Worm (Caenorhabditis elegans) whole organism, L4 larva: ENCODE data around the gene D1086.12.

Experiments
- D1046.2 ChIP-seq: fragments of 200-800 bp; sonication (Bioruptor generic); IDR thresholded peaks from 2 replicates; pipeline ENCODE4 v1.3.6; 2022; ENCODE audit warnings: missing genetic modification characterization, missing compliant biosample characterization
- F10B5.3 ChIP-seq: sonication (generic microtip); optimal IDR thresholded peaks from 2 replicates; lab custom pipeline; 2016; ENCODE audit warnings: mild to moderate bottlenecking, missing genetic modification characterization, missing compliant biosample characterization
- F26F4.8 ChIP-seq: fragments of 200-800 bp; sonication (Bioruptor generic); conservative IDR thresholded peaks from 2 replicates; pipeline ENCODE4 v1.3.6; 2022; ENCODE audit warnings: missing genetic modification characterization, missing compliant biosample characterization
- F44E2.7 ChIP-seq: fragments of 200-800 bp; sonication (Bioruptor generic); IDR thresholded peaks from 2 replicates; pipeline ENCODE4 v2.1.2; 2022; ENCODE audit warnings: missing genetic modification characterization, missing compliant biosample characterization
- Y48G9A.11 ChIP-seq: fragments of 200-800 bp; sonication (Bioruptor generic); IDR thresholded peaks from 2 replicates; pipeline ENCODE4 v1.3.6; 2022; ENCODE audit warnings: missing genetic modification reagents, missing genetic modification characterization, missing compliant biosample characterization
- Y5F2A.4 ChIP-seq: fragments of 200-800 bp; sonication (Bioruptor generic); optimal IDR thresholded peaks from 2 replicates; lab custom pipeline; 2018; ENCODE audit warnings: mild to moderate bottlenecking, missing genetic modification characterization, missing compliant biosample characterization
- ZK337.2 ChIP-seq: fragments of 200-800 bp; sonication (Bioruptor generic); IDR thresholded peaks from 2 replicates; pipeline ENCODE4 v1.3.6; 2022; ENCODE audit warnings: missing genetic modification reagents, missing genetic modification characterization, missing compliant biosample characterization
- ama-1 ChIP-seq: fragments of 150-350 bp; optimal IDR thresholded peaks from 2 replicates; lab custom pipeline; 2014; ENCODE audit warnings: inconsistent platforms, mixed read lengths
- arid-1 ChIP-seq: fragments of 200-800 bp; sonication (Bioruptor generic); conservative IDR thresholded peaks from 2 replicates; pipeline ENCODE4 v1.3.6; 2022; ENCODE audit warnings: missing genetic modification reagents, missing genetic modification characterization, missing compliant biosample characterization
- attf-4 ChIP-seq: sonication (generic microtip); optimal IDR thresholded peaks from 3 replicates; lab custom pipeline; 2017; ENCODE audit warnings: missing biosample characterization, missing genetic modification characterization
- ceh-20 ChIP-seq: fragments of 200-800 bp; sonication (Bioruptor generic); IDR thresholded peaks from 2 replicates; pipeline ENCODE4 v1.3.6; 2022; ENCODE audit warnings: missing genetic modification reagents, missing genetic modification characterization, missing compliant biosample characterization
- ceh-82 ChIP-seq: sonication (generic microtip); optimal IDR thresholded peaks from 2 replicates; lab custom pipeline; 2017; ENCODE audit warnings: missing biosample characterization, missing genetic modification characterization
- ces-1 ChIP-seq: fragments of 150-350 bp; sonication (generic microtip); optimal IDR thresholded peaks from 4 replicates; lab custom pipeline; 2014; ENCODE audit warnings: missing biosample characterization, missing genetic modification reagents, missing genetic modification characterization
- ctbp-1 ChIP-seq: fragments of 200-800 bp; sonication (Bioruptor generic); IDR thresholded peaks from 2 replicates; pipeline ENCODE4 v1.3.6; 2022; ENCODE audit warnings: missing genetic modification reagents, missing genetic modification characterization, missing compliant biosample characterization
- daf-19 ChIP-seq: fragments of 200-800 bp; sonication (Bioruptor generic); conservative IDR thresholded peaks from 2 replicates; pipeline ENCODE4 v1.3.6; 2022; ENCODE audit warnings: missing genetic modification characterization, missing compliant biosample characterization
- dpl-1 ChIP-seq: fragments of 150-350 bp; optimal IDR thresholded peaks from 2 replicates; lab custom pipeline; 2014; ENCODE audit warnings: missing biosample characterization, missing genetic modification reagents, missing genetic modification characterization
- fkh-10 ChIP-seq: fragments of 150-350 bp; optimal IDR thresholded peaks from 2 replicates; lab custom pipeline; 2014; ENCODE audit warnings: missing biosample characterization, missing genetic modification reagents, missing genetic modification characterization
- gei-8 ChIP-seq: fragments of 200-800 bp; sonication (Bioruptor generic); optimal IDR thresholded peaks from 2 replicates; lab custom pipeline; 2018; ENCODE audit warnings: mild to moderate bottlenecking, missing genetic modification characterization, missing compliant biosample characterization
- hif-1 ChIP-seq, 2 experiments: sonication (generic microtip); optimal IDR thresholded peaks; 2 replicates each; lab custom pipeline; 2016 to 2017; ENCODE audit warnings: missing compliant biosample characterization in 2 of 2, missing genetic modification characterization in 2 of 2, missing genetic modification reagents in 2 of 2, missing genotype in 2 of 2, mild to moderate bottlenecking in 1 of 2
- hlh-30 ChIP-seq: sonication (generic microtip); optimal IDR thresholded peaks from 2 replicates; lab custom pipeline; 2017; ENCODE audit warnings: antibody characterized with exemption, mild to moderate bottlenecking, missing genetic modification characterization, missing compliant biosample characterization; ENCODE audit not compliant: insufficient read depth
- hmg-1.1 ChIP-seq: fragments of 200-800 bp; sonication (Bioruptor generic); IDR thresholded peaks from 2 replicates; pipeline ENCODE4 v1.3.6; 2022; ENCODE audit warnings: missing genetic modification reagents, missing genetic modification characterization, missing compliant biosample characterization
- jun-1 ChIP-seq: fragments of 150-350 bp; optimal IDR thresholded peaks from 2 replicates; lab custom pipeline; 2014; ENCODE audit warnings: missing biosample characterization, missing genetic modification reagents, missing genetic modification characterization
- lin-13 ChIP-seq: fragments of 150-350 bp; optimal IDR thresholded peaks from 2 replicates; lab custom pipeline; 2014; ENCODE audit warnings: missing biosample characterization, missing genetic modification reagents, missing genetic modification characterization
- lin-15B ChIP-seq: fragments of 150-350 bp; sonication (generic microtip); optimal IDR thresholded peaks from 3 replicates; lab custom pipeline; 2014; ENCODE audit warnings: missing biosample characterization, missing genetic modification characterization
- lin-39 ChIP-seq: fragments of 150-350 bp; optimal IDR thresholded peaks from 2 replicates; lab custom pipeline; 2014; ENCODE audit warnings: missing biosample characterization, missing genetic modification reagents, missing genetic modification characterization
- lir-3 ChIP-seq: sonication (generic microtip); optimal IDR thresholded peaks from 2 replicates; lab custom pipeline; 2016; ENCODE audit warnings: mild to moderate bottlenecking, missing genetic modification characterization, missing compliant biosample characterization
- lsy-2 ChIP-seq, 2 experiments: fragments of 150-350 bp in 1 of 2; sonication (generic microtip) in 1 of 2; optimal IDR thresholded peaks; 2 replicates each; lab custom pipeline; 2014 to 2017; ENCODE audit warnings: missing biosample characterization in 2 of 2, missing genetic modification characterization in 2 of 2
- madf-5 ChIP-seq, 2 experiments: fragments of 200-800 bp; sonication (Bioruptor generic); IDR thresholded peaks; 2 replicates each; pipeline ENCODE4 v1.3.6; 2022; ENCODE audit warnings: missing compliant biosample characterization in 2 of 2, missing genetic modification characterization in 2 of 2
- mdt-29 ChIP-seq: fragments of 200-800 bp; sonication (Bioruptor generic); IDR thresholded peaks from 2 replicates; pipeline ENCODE4 v1.3.6; 2022; ENCODE audit warnings: missing genetic modification reagents, missing genetic modification characterization, missing compliant biosample characterization
- mep-1 ChIP-seq: fragments of 150-350 bp; sonication (generic microtip); optimal IDR thresholded peaks from 3 replicates; lab custom pipeline; 2014; ENCODE audit warnings: missing biosample characterization, missing genetic modification characterization
- nhr-25 ChIP-seq: sonication (generic microtip); optimal IDR thresholded peaks from 2 replicates; lab custom pipeline; 2017; ENCODE audit warnings: missing genetic modification characterization, mild to moderate bottlenecking, missing compliant biosample characterization, antibody characterized with exemption, moderate library complexity, borderline replicate concordance; ENCODE audit not compliant: insufficient read depth
- nhr-48 ChIP-seq: sonication (generic microtip); optimal IDR thresholded peaks from 2 replicates; lab custom pipeline; 2016; ENCODE audit warnings: mild to moderate bottlenecking, missing genetic modification characterization, missing compliant biosample characterization
- nhr-6 ChIP-seq: fragments of 150-350 bp; optimal IDR thresholded peaks from 2 replicates; lab custom pipeline; 2014; ENCODE audit warnings: missing biosample characterization, missing genetic modification characterization
- nhr-77 ChIP-seq: fragments of 150-350 bp; optimal IDR thresholded peaks from 2 replicates; lab custom pipeline; 2014; ENCODE audit warnings: missing biosample characterization, missing genetic modification characterization
- php-3 ChIP-seq: fragments of 200-800 bp; sonication (Bioruptor generic); IDR thresholded peaks from 2 replicates; pipeline ENCODE4 v1.3.6; 2022; ENCODE audit warnings: missing genetic modification reagents, missing genetic modification characterization, missing compliant biosample characterization
- pqm-1 ChIP-seq: sonication (generic microtip); optimal IDR thresholded peaks from 2 replicates; lab custom pipeline; 2017; ENCODE audit warnings: missing biosample characterization, missing genetic modification characterization
- rbr-2 ChIP-seq: sonication (generic microtip); optimal IDR thresholded peaks from 2 replicates; lab custom pipeline; 2016; ENCODE audit warnings: missing genotype, missing genetic modification characterization, missing compliant biosample characterization
- set-16 ChIP-seq: fragments of 200-800 bp; sonication (Bioruptor generic); IDR thresholded peaks from 2 replicates; pipeline ENCODE4 v1.3.6; 2022; ENCODE audit warnings: missing genetic modification reagents, missing genetic modification characterization, missing compliant biosample characterization
- snpc-1.2 ChIP-seq: fragments of 200-800 bp; sonication (Bioruptor generic); IDR thresholded peaks from 2 replicates; pipeline ENCODE4 v1.3.6; 2022; ENCODE audit warnings: missing genetic modification reagents, missing genetic modification characterization, missing compliant biosample characterization
- spr-1 ChIP-seq: sonication (generic microtip); optimal IDR thresholded peaks from 2 replicates; lab custom pipeline; 2016; ENCODE audit warnings: mild to moderate bottlenecking, missing genetic modification characterization, missing compliant biosample characterization
- spr-3 ChIP-seq: fragments of 200-800 bp; sonication (Bioruptor generic); optimal IDR thresholded peaks from 2 replicates; lab custom pipeline; 2018; ENCODE audit warnings: mild to moderate bottlenecking, missing genetic modification characterization, missing compliant biosample characterization
- tag-97 ChIP-seq: fragments of 200-800 bp; sonication (Bioruptor generic); IDR thresholded peaks from 2 replicates; pipeline ENCODE4 v1.3.6; 2022; ENCODE audit warnings: missing genetic modification characterization, missing compliant biosample characterization
- unc-130 ChIP-seq: sonication (generic microtip); optimal IDR thresholded peaks from 2 replicates; lab custom pipeline; 2016; ENCODE audit warnings: missing genetic modification reagents, missing genetic modification characterization, missing compliant biosample characterization
- unc-39 ChIP-seq: sonication (generic microtip); optimal IDR thresholded peaks from 2 replicates; lab custom pipeline; 2017; ENCODE audit warnings: missing biosample characterization, missing genetic modification characterization
- unc-62 ChIP-seq, 3 experiments: fragments of 150-350 bp in 1 of 3; sonication (generic microtip); optimal IDR thresholded peaks in 2 of 3; peaks in 1 of 3; 1 replicate in 1 of 3; 2 replicates in 2 of 3; lab custom pipeline; 2014 to 2017; ENCODE audit warnings: missing biosample characterization in 3 of 3, missing genetic modification characterization in 3 of 3, missing genetic modification reagents in 3 of 3, missing genotype in 1 of 3
- zip-2 ChIP-seq: fragments of 150-350 bp; optimal IDR thresholded peaks from 2 replicates; lab custom pipeline; 2014; ENCODE audit warnings: missing biosample characterization, missing genetic modification characterization

D1086.12 gene

ce11 chrV:14140733-14141132 is 39.7 kb downstream of the D1086.12 start:
- TF ChIP-seq madf-5 (GFP tag; IDR thresholded peaks at IDR 0.05; lab: Robert Waterston, UW) (no peak), nhr-77 (tag; lab: Kevin White, UChicago) (no peak), ces-1 (GFP tag; lab: Kevin White, UChicago) (peak; percentile 96), fkh-10 (peak; percentile 82), lsy-2 (tag; optimal IDR thresholded peaks at IDR 0.05; lab: Kevin White, UChicago) (peak in 1 of 2 experiments; percentile 4), ctbp-1 (0 out of 2 replicates have a peak, but pooled peaks have one; percentile 8)

ce11 chrV:14141846-14142245 is 40.9 kb downstream of the D1086.12 start:
- TF ChIP-seq unc-62 (GFP tag; optimal IDR thresholded peaks at IDR 0.05 in 1 of 2; lab: Kevin White, UChicago), result peak in 1 of 2 experiments; percentile 92
- no peak for TF ChIP-seq unc-62 (tag; optimal IDR thresholded peaks at IDR 0.05; lab: Kevin White, UChicago)
- TF ChIP-seq mdt-29, result no peak
- TF ChIP-seq ZK337.2 (GFP tag; lab: Robert Waterston, UW), result no peak
- TF ChIP-seq snpc-1.2, result no peak
- TF ChIP-seq rbr-2 (tag; lab: Kevin White, UChicago), result no peak
- TF ChIP-seq hlh-30, result no peak

ce11 chrV:14143634-14144033 is 42.6 kb downstream of the D1086.12 start:
- no peak for TF ChIP-seq attf-4 (tag; lab: Kevin White, UChicago)
- no peak for TF ChIP-seq zip-2 (tag; lab: Kevin White, UChicago)
- no peak for TF ChIP-seq lin-39 (tag; lab: Kevin White, UChicago)
- TF ChIP-seq ZK337.2 (GFP tag; lab: Robert Waterston, UW), result no peak
- peak; percentile 18 for TF ChIP-seq ces-1 (GFP tag; lab: Kevin White, UChicago)
- TF ChIP-seq pqm-1, result no peak
- TF ChIP-seq spr-1 (tag; lab: Kevin White, UChicago), result no peak
- no peak for TF ChIP-seq lir-3 (tag; lab: Kevin White, UChicago)
- TF ChIP-seq nhr-48, result no peak
- TF ChIP-seq dpl-1 (GFP tag; lab: Kevin White, UChicago), result no peak
- TF ChIP-seq gei-8 (GFP tag; lab: Kevin White, UChicago), result no peak
- no peak for TF ChIP-seq Y5F2A.4 (GFP tag; lab: Kevin White, UChicago)
- TF ChIP-seq ceh-20, result no peak
- peak in 1 of 2 experiments; percentile 99 for TF ChIP-seq unc-62 (GFP tag; optimal IDR thresholded peaks at IDR 0.05 in 1 of 2; lab: Kevin White, UChicago)
- no peak for TF ChIP-seq unc-62 (tag; optimal IDR thresholded peaks at IDR 0.05; lab: Kevin White, UChicago)
- no peak for TF ChIP-seq jun-1 (tag; lab: Kevin White, UChicago)
- no peak for TF ChIP-seq ama-1 (lab: Kevin White, UChicago)
- TF ChIP-seq F26F4.8 (GFP tag; lab: Robert Waterston, UW), result no peak
- no peak for TF ChIP-seq nhr-25
- no peak for TF ChIP-seq spr-3 (GFP tag; lab: Kevin White, UChicago)
- TF ChIP-seq D1046.2, result no peak
- peak; percentile 84 for TF ChIP-seq fkh-10
- TF ChIP-seq lin-13, result no peak
- peak; percentile 33 for TF ChIP-seq hlh-30
- no peak for TF ChIP-seq unc-39
- TF ChIP-seq ctbp-1, result 0 out of 2 replicates have a peak, but pooled peaks have one; percentile 45
- no peak for TF ChIP-seq nhr-6
- TF ChIP-seq lin-15B (tag; lab: Kevin White, UChicago), result no peak
- TF ChIP-seq F10B5.3 (tag; lab: Kevin White, UChicago), result no peak
- TF ChIP-seq mdt-29, result no peak
- TF ChIP-seq unc-130 (GFP tag; lab: Kevin White, UChicago), result no peak
- TF ChIP-seq daf-19 (GFP tag; lab: Robert Waterston, UW), result no peak
- no peak for TF ChIP-seq arid-1
- no peak for TF ChIP-seq Y48G9A.11 (GFP tag; lab: Robert Waterston, UW)
- no peak for TF ChIP-seq hif-1 (tag; optimal IDR thresholded peaks at IDR 0.05; lab: Kevin White, UChicago)
- TF ChIP-seq php-3 (GFP tag; lab: Robert Waterston, UW), result no peak
- TF ChIP-seq ceh-82 (tag; lab: Kevin White, UChicago), result no peak
- peak; percentile 41 for TF ChIP-seq mep-1
- TF ChIP-seq set-16 (GFP tag; lab: Robert Waterston, UW), result no peak
- TF ChIP-seq lsy-2 (tag; optimal IDR thresholded peaks at IDR 0.05; lab: Kevin White, UChicago), result peak in 1 of 2 experiments; percentile 63
- TF ChIP-seq F44E2.7, result no peak
- no peak for TF ChIP-seq tag-97
- peak; percentile 41; the same call in 1 of the 2 replicates for TF ChIP-seq hmg-1.1 (GFP tag; lab: Robert Waterston, UW)
